Fruit fly (Drosophila melanogaster) whole organism, adult: ENCODE data around the gene CG42819.

Experiments
- CG11617 ChIP-seq: fragments of 200-800 bp; sonication (Bioruptor generic); optimal IDR thresholded peaks from 2 replicates; lab custom pipeline; 2017; ENCODE audit warnings: mild to moderate bottlenecking, missing biosample characterization, missing genetic modification reagents, missing genetic modification characterization
- CG12768 ChIP-seq: fragments of 200-800 bp; sonication (Bioruptor generic); optimal IDR thresholded peaks from 2 replicates; lab custom pipeline; 2017; ENCODE audit warnings: missing biosample characterization, missing genetic modification characterization, mild to moderate bottlenecking, moderate library complexity, missing genetic modification reagents
- CG14711 ChIP-seq: fragments of 200-800 bp; sonication (Bioruptor generic); optimal IDR thresholded peaks from 2 replicates; lab custom pipeline; 2018; ENCODE audit warnings: missing biosample characterization, mild to moderate bottlenecking, missing genetic modification characterization, moderate library complexity
- CG1620 ChIP-seq: fragments of 200-800 bp; sonication (Bioruptor generic); optimal IDR thresholded peaks from 2 replicates; lab custom pipeline; 2016; ENCODE audit warnings: missing biosample characterization, missing genetic modification characterization
- CG33017 ChIP-seq: fragments of 200-800 bp; sonication (Bioruptor generic); optimal IDR thresholded peaks from 2 replicates; lab custom pipeline; 2018; ENCODE audit warnings: missing biosample characterization, mild to moderate bottlenecking, missing genetic modification characterization, moderate library complexity
- CG5204 ChIP-seq: fragments of 200-800 bp; sonication (Bioruptor generic); optimal IDR thresholded peaks from 2 replicates; lab custom pipeline; 2016; ENCODE audit warnings: missing biosample characterization, missing genetic modification characterization
- CG7045 ChIP-seq: fragments of 200-800 bp; sonication (Bioruptor generic); optimal IDR thresholded peaks from 2 replicates; lab custom pipeline; 2017; ENCODE audit warnings: missing biosample characterization, mild to moderate bottlenecking, missing genetic modification characterization
- CG7101 ChIP-seq: fragments of 200-800 bp; sonication (Bioruptor generic); optimal IDR thresholded peaks from 2 replicates; lab custom pipeline; 2018; ENCODE audit warnings: missing biosample characterization, mild to moderate bottlenecking, missing genetic modification characterization, moderate library complexity
- Clk ChIP-seq: fragments of 200-800 bp; sonication (Bioruptor generic); optimal IDR thresholded peaks from 2 replicates; lab custom pipeline; 2017; ENCODE audit warnings: missing biosample characterization, missing genetic modification characterization
- Crg-1 ChIP-seq: fragments of 200-800 bp; sonication (Bioruptor generic); optimal IDR thresholded peaks from 2 replicates; lab custom pipeline; 2016; ENCODE audit warnings: missing biosample characterization, missing genetic modification characterization
- Hr96 ChIP-seq: fragments of 200-800 bp; sonication (Bioruptor generic); optimal IDR thresholded peaks from 2 replicates; lab custom pipeline; 2016; ENCODE audit warnings: missing biosample characterization, missing genetic modification characterization
- Mnt ChIP-seq: fragments of 200-800 bp; sonication (Bioruptor generic); optimal IDR thresholded peaks from 2 replicates; lab custom pipeline; 2016; ENCODE audit warnings: missing biosample characterization, mild to moderate bottlenecking, missing genetic modification characterization
- bab1 ChIP-seq: fragments of 200-800 bp; sonication (Bioruptor generic); optimal IDR thresholded peaks from 3 replicates; lab custom pipeline; 2019; ENCODE audit warnings: missing biosample characterization, mild to moderate bottlenecking, missing genetic modification characterization, moderate library complexity
- cic ChIP-seq: fragments of 200-800 bp; sonication (Bioruptor generic); optimal IDR thresholded peaks from 2 replicates; lab custom pipeline; 2017; ENCODE audit warnings: missing biosample characterization, mild to moderate bottlenecking, missing genetic modification characterization, moderate library complexity
- cnc ChIP-seq, 2 experiments: fragments of >200 bp; optimal IDR thresholded peaks; 2 replicates each; lab custom pipeline; 2017
- kay ChIP-seq: fragments of 200-800 bp; sonication (Bioruptor generic); peaks from one replicate; lab custom pipeline; 2016; ENCODE audit warnings: missing biosample characterization, missing genetic modification characterization, borderline replicate concordance
- ovo ChIP-seq: fragments of 200-800 bp; sonication (Bioruptor generic); optimal IDR thresholded peaks from 2 replicates; lab custom pipeline; 2016; ENCODE audit warnings: missing biosample characterization, missing genetic modification characterization
- pad ChIP-seq: fragments of 200-800 bp; sonication (Bioruptor generic); optimal IDR thresholded peaks from 3 replicates; lab custom pipeline; 2017; ENCODE audit warnings: missing biosample characterization, missing genetic modification characterization, mild to moderate bottlenecking, moderate library complexity, missing genetic modification reagents
- tj ChIP-seq: fragments of 200-800 bp; sonication (Bioruptor generic); optimal IDR thresholded peaks from 3 replicates; lab custom pipeline; 2017; ENCODE audit warnings: missing biosample characterization, mild to moderate bottlenecking, missing genetic modification characterization, moderate library complexity
- toe ChIP-seq: fragments of 200-800 bp; sonication (Bioruptor generic); optimal IDR thresholded peaks from 2 replicates; lab custom pipeline; 2016; ENCODE audit warnings: missing biosample characterization, missing genetic modification characterization

CG42819 gene

DNA sequence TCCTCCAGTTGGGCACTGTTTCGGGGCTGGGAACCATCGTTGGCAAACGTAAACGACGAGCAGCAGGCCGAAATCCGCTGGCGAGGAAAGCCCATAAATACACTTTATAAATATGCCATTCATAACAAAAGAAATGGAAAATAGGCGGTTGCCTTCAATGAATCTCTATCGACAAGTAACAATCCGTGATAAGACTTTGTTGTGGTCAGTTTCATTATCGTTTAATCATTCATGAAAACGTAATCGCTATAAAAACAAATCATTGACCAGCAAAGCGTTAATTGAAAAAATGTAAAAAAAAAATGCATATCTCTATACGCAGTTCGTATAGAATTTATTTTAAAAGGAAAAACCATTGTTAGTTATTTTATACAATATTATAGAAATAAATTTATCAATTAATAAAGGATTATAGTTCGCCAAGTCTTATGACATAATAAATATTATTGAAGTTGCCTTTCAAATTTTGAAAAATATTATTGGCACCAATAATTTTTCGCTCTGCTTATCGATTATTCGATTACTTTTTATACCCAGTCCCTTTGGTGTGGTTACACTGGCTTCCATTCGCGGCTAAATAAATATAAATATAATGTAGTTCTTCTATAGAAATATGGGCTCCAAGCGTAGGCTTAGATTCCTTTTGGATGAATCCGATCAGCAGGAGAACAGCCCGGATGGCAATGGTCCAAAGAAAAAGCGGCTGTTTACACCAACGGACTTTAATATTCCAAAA, 10.9 kb upstream of the CG42819 start, which contains the start of gene CG31898:
CG31898 (plus strand) TSS at position 559 of the 736 bp plus-strand sequence.
- TF ChIP-seq bab1 (GFP tag; lab: Kevin White, UChicago) (peak; percentile 26), cic (GFP tag; lab: Kevin White, UChicago) (peak; percentile 79), toe (GFP tag; lab: Kevin White, UChicago) (no peak)

dm6 chr2L:8398721-8399120, 9.6 kb upstream of the CG42819 start, which contains the start of gene CG13386:
TSS of gene CG13386 (plus strand) at chr2L:8399021.
- no peak for TF ChIP-seq toe (GFP tag; lab: Kevin White, UChicago)
- TF ChIP-seq CG14711 (tag; lab: Kevin White, UChicago), result no peak
- TF ChIP-seq CG1620 (GFP tag; lab: Kevin White, UChicago), result no peak
- no peak for TF ChIP-seq bab1 (GFP tag; lab: Kevin White, UChicago)
- no peak for TF ChIP-seq pad (GFP tag; lab: Kevin White, UChicago)
- no peak for TF ChIP-seq CG33017 (tag; lab: Kevin White, UChicago)
- TF ChIP-seq CG7101 (tag; lab: Kevin White, UChicago), result no peak
- no peak for TF ChIP-seq cic (GFP tag; lab: Kevin White, UChicago)

dm6 chr2L:8395996-8396699, 7.0 kb upstream of the CG42819 start, which contains the start of the genes Peritrophin-15a and CG13385:
TSS of gene Peritrophin-15a (minus strand) at chr2L:8396096.
TSS of gene CG13385 (plus strand) at chr2L:8396649.
- TF ChIP-seq Mnt (no peak), CG11617 (GFP tag; lab: Kevin White, UChicago) (no peak), tj (GFP tag; lab: Kevin White, UChicago) (no peak), CG14711 (tag; lab: Kevin White, UChicago) (no peak), toe (GFP tag; lab: Kevin White, UChicago) (no peak), CG12768 (GFP tag; lab: Kevin White, UChicago) (no peak), CG5204 (GFP tag; lab: Kevin White, UChicago) (no peak), ovo (GFP tag; lab: Kevin White, UChicago) (no peak)

dm6 chr2L:8394840-8395239, 5.7 kb upstream of the CG42819 start, which contains the start of gene Peritrophin-15b:
TSS of gene Peritrophin-15b (minus strand) at chr2L:8394940.
- no peak for TF ChIP-seq Mnt
- TF ChIP-seq toe (GFP tag; lab: Kevin White, UChicago), result no peak
- no peak for TF ChIP-seq CG14711 (tag; lab: Kevin White, UChicago)
- TF ChIP-seq CG12768 (GFP tag; lab: Kevin White, UChicago), result no peak
- no peak for TF ChIP-seq Clk
- TF ChIP-seq cnc (optimal IDR thresholded peaks at IDR 0.05; lab: Kevin White, UChicago), result no peak
- no peak for TF ChIP-seq CG7101 (tag; lab: Kevin White, UChicago)
- no peak for TF ChIP-seq CG1620 (GFP tag; lab: Kevin White, UChicago)
- no peak for TF ChIP-seq CG11617 (GFP tag; lab: Kevin White, UChicago)
- TF ChIP-seq CG33017 (tag; lab: Kevin White, UChicago), result no peak
- TF ChIP-seq tj (GFP tag; lab: Kevin White, UChicago), result no peak
- TF ChIP-seq CG7045 (GFP tag; lab: Kevin White, UChicago), result no peak
- no peak for TF ChIP-seq pad (GFP tag; lab: Kevin White, UChicago)

DNA sequence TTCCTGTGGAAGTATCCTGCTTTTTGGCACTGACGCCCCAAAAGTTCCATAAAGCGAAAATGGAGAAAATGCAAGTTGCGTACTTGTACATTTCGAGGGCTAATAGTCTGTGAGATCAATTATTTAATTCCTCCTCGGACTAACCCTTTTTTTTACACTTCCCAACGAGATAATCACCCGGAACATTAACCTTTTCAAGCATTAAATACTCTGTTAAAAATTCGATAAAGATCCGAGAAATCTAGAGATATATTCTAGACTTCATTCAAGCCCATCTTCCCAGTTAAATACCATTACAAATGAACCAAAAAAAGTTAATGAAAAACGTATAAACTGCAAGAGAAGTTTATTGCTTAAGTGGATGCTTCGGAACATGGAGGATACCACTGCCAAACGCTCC, 5.0 kb upstream of the CG42819 start, which contains the start of gene lectin-29Ca:
lectin-29Ca (minus strand) TSS at position 101 of the 400 bp plus-strand sequence.
- TF ChIP-seq Hr96 (GFP tag; lab: Kevin White, UChicago), result no peak
- no peak for TF ChIP-seq CG33017 (tag; lab: Kevin White, UChicago)
- TF ChIP-seq tj (GFP tag; lab: Kevin White, UChicago), result no peak
- TF ChIP-seq CG7045 (GFP tag; lab: Kevin White, UChicago), result no peak
- TF ChIP-seq Crg-1 (GFP tag; lab: Kevin White, UChicago), result no peak

DNA sequence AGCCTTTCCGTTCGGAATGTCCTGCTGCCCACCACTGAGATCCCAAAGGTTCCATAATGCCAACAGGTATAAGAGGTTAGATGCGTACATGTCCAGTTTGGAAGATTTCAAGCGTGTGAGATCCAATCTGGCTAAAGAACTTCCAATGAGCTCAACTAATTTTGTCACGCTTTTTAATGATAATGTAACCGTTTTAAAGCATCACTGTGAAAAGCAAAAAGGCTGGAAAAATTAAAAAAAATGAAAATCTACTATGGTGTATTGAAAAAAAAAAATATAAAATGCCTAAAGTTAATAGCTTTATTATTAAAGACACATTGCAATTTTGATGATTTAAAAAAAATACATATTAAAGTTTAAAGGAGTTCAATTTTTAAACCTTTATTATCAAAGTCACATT, 4.0 kb upstream of the CG42819 start, which contains the start of gene Acp29AB:
Acp29AB (minus strand) TSS at position 101 of the 400 bp plus-strand sequence.
- no peak for TF ChIP-seq Crg-1 (GFP tag; lab: Kevin White, UChicago)
- TF ChIP-seq CG12768 (GFP tag; lab: Kevin White, UChicago), result no peak
- TF ChIP-seq CG7045 (GFP tag; lab: Kevin White, UChicago), result no peak
- TF ChIP-seq Clk, result no peak
- no peak for TF ChIP-seq pad (GFP tag; lab: Kevin White, UChicago)
- TF ChIP-seq cic (GFP tag; lab: Kevin White, UChicago), result no peak
- TF ChIP-seq kay (GFP tag; lab: Kevin White, UChicago), result peak; percentile 62
- TF ChIP-seq Hr96 (GFP tag; lab: Kevin White, UChicago), result no peak
